Worm (Caenorhabditis elegans) whole organism, young adult: ENCODE results near the gene T03E6.9.
A peak's percentile ranks its signal among the peaks of the same experiment; 100 is the strongest.

Experiments
- F49E8.2 ChIP-seq: sonication (generic microtip); optimal IDR thresholded peaks from 3 replicates; lab custom pipeline; 2017; ENCODE audit warnings: missing genetic modification characterization, mild to moderate bottlenecking, missing compliant biosample characterization, antibody characterized with exemption, moderate library complexity; ENCODE audit not compliant: insufficient read depth
- F57A8.1 ChIP-seq: fragments of 200-800 bp; sonication (Bioruptor generic); optimal IDR thresholded peaks from 2 replicates; lab custom pipeline; 2018; ENCODE audit warnings: mild to moderate bottlenecking, missing genetic modification characterization, moderate library complexity, missing compliant biosample characterization
- K11D2.4 ChIP-seq: fragments of 200-800 bp; sonication (Bioruptor generic); IDR thresholded peaks from 2 replicates; pipeline ENCODE4 v1.3.6; 2022; ENCODE audit warnings: missing genetic modification reagents, missing genetic modification characterization, missing compliant biosample characterization
- T07F8.4 ChIP-seq: sonication (generic microtip); optimal IDR thresholded peaks from 2 replicates; lab custom pipeline; 2016; ENCODE audit warnings: mild to moderate bottlenecking, missing genetic modification characterization, moderate library complexity, missing compliant biosample characterization
- athp-1 ChIP-seq: sonication (generic microtip); optimal IDR thresholded peaks from 2 replicates; lab custom pipeline; 2017; ENCODE audit warnings: mild to moderate bottlenecking, missing genetic modification characterization, missing compliant biosample characterization
- bed-2 ChIP-seq: fragments of 200-800 bp; sonication (Bioruptor generic); IDR thresholded peaks from 2 replicates; pipeline ENCODE4 v1.3.6; 2022; ENCODE audit warnings: missing genetic modification reagents, missing genetic modification characterization, missing compliant biosample characterization
- cebp-1 ChIP-seq, 2 experiments: fragments of 200-800 bp in 1 of 2; sonication (Bioruptor generic) in 1 of 2; sonication (generic microtip) in 1 of 2; IDR thresholded peaks in 1 of 2; optimal IDR thresholded peaks in 1 of 2; 2 replicates each; pipeline versions ENCODE4 v1.3.6 to Lab custom; 2017 to 2022; ENCODE audit warnings: missing compliant biosample characterization in 2 of 2, missing genetic modification characterization in 2 of 2, mild to moderate bottlenecking in 1 of 2, missing genetic modification reagents in 1 of 2, moderate library complexity in 1 of 2
- ceh-91 ChIP-seq: fragments of 200-800 bp; sonication (Bioruptor generic); IDR thresholded peaks from 2 replicates; pipeline ENCODE4 v1.3.6; 2022; ENCODE audit warnings: missing genetic modification reagents, missing genetic modification characterization, missing compliant biosample characterization
- chd-7 ChIP-seq: sonication (generic microtip); optimal IDR thresholded peaks from 2 replicates; lab custom pipeline; 2016; ENCODE audit warnings: mild to moderate bottlenecking, missing genetic modification characterization, moderate library complexity, missing compliant biosample characterization
- dox-1 ChIP-seq: fragments of 200-800 bp; sonication (Bioruptor generic); IDR thresholded peaks from 2 replicates; pipeline ENCODE4 v1.3.6; 2022; ENCODE audit warnings: missing genetic modification reagents, missing genetic modification characterization, missing compliant biosample characterization
- egrh-3 ChIP-seq: fragments of 200-800 bp; sonication (Bioruptor generic); IDR thresholded peaks from 2 replicates; pipeline ENCODE4 v1.3.6; 2022; ENCODE audit warnings: missing genetic modification reagents, missing genetic modification characterization, missing compliant biosample characterization
- lag-1 ChIP-seq: fragments of 200-800 bp; sonication (Bioruptor generic); IDR thresholded peaks from 2 replicates; pipeline ENCODE4 v1.3.6; 2022; ENCODE audit warnings: missing genetic modification reagents, missing genetic modification characterization, missing compliant biosample characterization
- let-526 ChIP-seq: fragments of 200-800 bp; sonication (Bioruptor generic); IDR thresholded peaks from 2 replicates; pipeline ENCODE4 v1.3.6; 2022; ENCODE audit warnings: missing genetic modification reagents, missing genetic modification characterization, missing compliant biosample characterization
- let-607 ChIP-seq, 2 experiments: fragments of 200-800 bp in 1 of 2; sonication (Bioruptor generic) in 1 of 2; sonication (generic microtip) in 1 of 2; optimal IDR thresholded peaks; 2 replicates each; lab custom pipeline; 2016 to 2018; ENCODE audit warnings: mild to moderate bottlenecking in 2 of 2, missing compliant biosample characterization in 2 of 2, missing genetic modification characterization in 2 of 2, moderate library complexity in 2 of 2, missing genotype in 1 of 2
- lin-26 ChIP-seq: fragments of 200-800 bp; sonication (Bioruptor generic); IDR thresholded peaks from 2 replicates; pipeline ENCODE4 v1.3.6; 2022; ENCODE audit warnings: missing genetic modification reagents, missing genetic modification characterization, missing compliant biosample characterization
- madf-3 ChIP-seq: fragments of 200-800 bp; sonication (Bioruptor generic); IDR thresholded peaks from 2 replicates; pipeline ENCODE4 v1.3.6; 2022; ENCODE audit warnings: missing genetic modification reagents, missing genetic modification characterization, missing compliant biosample characterization
- madf-8 ChIP-seq: fragments of 200-800 bp; sonication (Bioruptor generic); conservative IDR thresholded peaks from 2 replicates; pipeline ENCODE4 v1.3.6; 2022; ENCODE audit warnings: missing genetic modification reagents, missing genetic modification characterization, missing compliant biosample characterization
- nhr-120 ChIP-seq: fragments of 200-800 bp; sonication (Bioruptor generic); IDR thresholded peaks from 2 replicates; pipeline ENCODE4 v1.3.6; 2022; ENCODE audit warnings: missing genetic modification characterization, missing compliant biosample characterization
- nhr-27 ChIP-seq: fragments of 200-800 bp; sonication (Bioruptor generic); optimal IDR thresholded peaks from 2 replicates; lab custom pipeline; 2018; ENCODE audit warnings: mild to moderate bottlenecking, missing genetic modification characterization, moderate library complexity, missing compliant biosample characterization
- nhr-80 ChIP-seq: sonication (generic microtip); optimal IDR thresholded peaks from 2 replicates; lab custom pipeline; 2016; ENCODE audit warnings: missing genetic modification characterization, missing compliant biosample characterization
- pbrm-1 ChIP-seq: fragments of 200-800 bp; sonication (Bioruptor generic); IDR thresholded peaks from 2 replicates; pipeline ENCODE4 v1.3.6; 2022; ENCODE audit warnings: missing genetic modification reagents, missing genetic modification characterization, missing compliant biosample characterization
- rcor-1 ChIP-seq: fragments of 200-800 bp; sonication (Bioruptor generic); IDR thresholded peaks from 2 replicates; pipeline ENCODE4 v1.3.6; 2022; ENCODE audit warnings: missing genetic modification reagents, missing genetic modification characterization, missing compliant biosample characterization
- sea-2 ChIP-seq: fragments of 200-800 bp; sonication (Bioruptor generic); IDR thresholded peaks from 2 replicates; pipeline ENCODE4 v1.3.6; 2022; ENCODE audit warnings: missing genetic modification characterization, missing compliant biosample characterization
- snpc-4 ChIP-seq, 5 experiments: fragments of 150-350 bp in 1 of 5; sonication (generic microtip) in 4 of 5; optimal IDR thresholded peaks; 2 replicates each; lab custom pipeline; 2014 to 2018; ENCODE audit warnings: missing genetic modification characterization in 5 of 5, missing biosample characterization in 3 of 5, antibody characterized with exemption in 2 of 5, mild to moderate bottlenecking in 2 of 5, missing compliant biosample characterization in 2 of 5, missing genotype in 2 of 5, moderate library complexity in 2 of 5, missing genetic modification reagents in 1 of 5
- somi-1 ChIP-seq: fragments of 200-800 bp; sonication (Bioruptor generic); optimal IDR thresholded peaks from 2 replicates; lab custom pipeline; 2018; ENCODE audit warnings: mild to moderate bottlenecking, missing genetic modification characterization, missing compliant biosample characterization
- zim-3 ChIP-seq: sonication (generic microtip); optimal IDR thresholded peaks from 2 replicates; lab custom pipeline; 2017; ENCODE audit warnings: mild to moderate bottlenecking, missing genetic modification characterization, moderate library complexity, missing compliant biosample characterization
- ztf-22 ChIP-seq: fragments of 200-800 bp; sonication (Bioruptor generic); optimal IDR thresholded peaks from 2 replicates; lab custom pipeline; 2018; ENCODE audit warnings: mild to moderate bottlenecking, missing genetic modification characterization, moderate library complexity, missing compliant biosample characterization
- ztf-26 ChIP-seq: sonication (generic microtip); optimal IDR thresholded peaks from 2 replicates; lab custom pipeline; 2017; ENCODE audit warnings: missing genetic modification characterization, missing compliant biosample characterization
- ztf-28 ChIP-seq: fragments of 200-800 bp; sonication (Bioruptor generic); IDR thresholded peaks from 2 replicates; pipeline ENCODE4 v1.3.6; 2022; ENCODE audit warnings: missing genetic modification reagents, missing genetic modification characterization, missing compliant biosample characterization
- ztf-3 ChIP-seq: fragments of 200-800 bp; sonication (Bioruptor generic); optimal IDR thresholded peaks from 2 replicates; lab custom pipeline; 2018; ENCODE audit warnings: mild to moderate bottlenecking, missing genetic modification characterization, missing compliant biosample characterization

T03E6.9 gene

DNA sequence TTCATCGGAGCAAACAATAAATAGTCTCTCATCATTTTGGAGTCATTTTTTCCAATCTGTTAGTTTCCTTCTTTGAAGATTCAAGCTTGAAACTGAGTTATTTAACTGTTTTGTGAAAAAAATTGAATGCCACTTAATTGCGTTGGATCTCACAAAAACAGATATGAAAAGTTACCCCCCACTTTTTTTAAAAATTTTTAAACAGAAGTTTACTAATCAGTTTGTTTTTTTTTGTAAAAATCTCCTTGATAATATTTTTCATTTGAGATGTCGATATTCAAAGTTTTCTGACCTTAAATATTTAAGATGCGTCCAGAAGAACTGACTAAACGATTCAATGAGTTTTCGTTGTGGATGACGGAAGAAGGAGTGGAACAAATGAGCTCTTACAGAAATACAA is 5.8 kb upstream of the T03E6.9 start, which contains the start of gene Y32B12C.1 (continued):
- TF ChIP-seq K11D2.4 (no peak), ceh-91 (GFP tag; lab: Robert Waterston, UW) (no peak), lin-26 (GFP tag; lab: Robert Waterston, UW) (no peak), pbrm-1 (no peak), F57A8.1 (no peak), madf-8 (GFP tag; lab: Robert Waterston, UW) (no peak)
- TF ChIP-seq, all 124 proteins: peak for 0

DNA sequence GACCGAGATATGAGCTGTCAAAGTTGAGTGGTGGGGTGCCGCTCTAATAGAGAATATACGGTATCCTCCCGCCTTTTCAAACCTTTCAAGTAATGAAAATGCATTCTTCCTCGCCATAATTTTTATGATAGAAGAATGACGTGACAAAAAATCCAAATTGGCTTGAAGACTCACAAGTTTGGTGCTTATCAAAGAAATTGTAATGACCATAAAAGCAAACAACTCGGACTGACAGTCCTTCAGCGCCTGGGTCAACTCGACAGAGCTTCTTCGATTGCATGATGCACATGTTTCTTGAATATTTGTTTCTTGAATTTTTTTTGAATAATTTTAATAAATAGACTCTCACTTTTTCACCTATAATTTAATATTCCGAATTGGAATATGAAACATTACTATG is 4.9 kb upstream of the T03E6.9 start:
- TF ChIP-seq bed-2: no peak
- 0 out of 2 replicates have a peak, but pooled peaks have one; percentile 33 for TF ChIP-seq dox-1 (GFP tag; lab: Robert Waterston, UW)
- TF ChIP-seq nhr-80 (tag; lab: Kevin White, UChicago): peak; percentile 77
- TF ChIP-seq chd-7 (tag; lab: Kevin White, UChicago): no peak
- TF ChIP-seq sea-2 (GFP tag; lab: Robert Waterston, UW): no peak
- TF ChIP-seq T07F8.4 (tag; lab: Kevin White, UChicago): no peak
- no peak for TF ChIP-seq ztf-26 (tag; lab: Kevin White, UChicago)
- TF ChIP-seq egrh-3: no peak

DNA sequence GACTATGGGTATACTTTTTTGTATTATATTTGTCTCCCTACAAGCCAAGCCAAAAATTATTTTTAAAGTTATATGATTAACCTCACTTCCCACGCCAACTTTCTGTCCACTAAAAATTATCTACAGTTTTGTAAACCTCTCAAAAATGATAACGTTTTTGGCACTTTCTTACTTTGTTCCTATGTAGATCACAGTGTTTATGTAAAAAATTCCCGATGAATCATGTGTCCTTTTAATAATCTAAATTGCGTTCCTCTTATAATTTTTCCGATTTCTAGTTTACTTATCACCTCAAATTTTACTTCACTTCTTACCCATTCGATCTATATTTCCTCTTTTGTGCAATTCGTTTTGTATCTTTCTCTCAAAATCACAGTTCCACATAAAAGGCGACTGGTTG is 3.8 kb upstream of the T03E6.9 start:
- TF ChIP-seq nhr-80 (tag; lab: Kevin White, UChicago) (peak; percentile 23), ztf-22 (GFP tag; lab: Kevin White, UChicago) (no peak), snpc-4 (GFP tag; optimal IDR thresholded peaks at IDR 0.05; lab: Kevin White, UChicago) (no peak), snpc-4 (tag; optimal IDR thresholded peaks at IDR 0.05; lab: Kevin White, UChicago) (no peak)

DNA sequence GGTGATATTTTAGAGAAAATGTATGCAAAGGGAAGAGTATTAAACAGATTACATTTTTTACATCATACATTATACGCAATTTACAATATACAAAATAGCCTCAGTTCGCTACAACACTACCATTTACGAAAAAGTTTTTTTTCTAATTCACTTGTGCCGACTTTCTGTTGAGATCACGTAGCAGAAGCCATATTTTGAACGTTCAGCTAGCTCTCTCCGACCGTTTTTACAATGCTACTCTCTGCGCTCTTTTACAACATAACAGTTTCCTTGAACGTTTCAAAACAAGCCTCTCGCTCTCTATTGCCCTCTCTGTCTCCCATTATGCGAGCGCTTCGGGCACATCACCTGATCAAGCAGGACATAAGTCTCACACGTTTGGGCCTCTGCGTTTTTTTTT is 2.6 kb upstream of the T03E6.9 start, which contains the start of gene T03E6.8:
TSS of gene T03E6.8 (minus strand) at position 101 of the 400 bp plus-strand sequence.
- TF ChIP-seq zim-3 (tag; lab: Kevin White, UChicago) (no peak), lag-1 (GFP tag; lab: Robert Waterston, UW) (no peak), nhr-27 (tag; lab: Kevin White, UChicago) (no peak), cebp-1 (GFP tag; IDR thresholded peaks at IDR 0.05; lab: Robert Waterston, UW) (no peak), cebp-1 (tag; optimal IDR thresholded peaks at IDR 0.05; lab: Kevin White, UChicago) (no peak), nhr-120 (GFP tag; lab: Robert Waterston, UW) (no peak), madf-3 (GFP tag; lab: Robert Waterston, UW) (no peak), F49E8.2 (no peak), let-526 (no peak), somi-1 (GFP tag; lab: Kevin White, UChicago) (no peak), athp-1 (tag; lab: Kevin White, UChicago) (no peak), rcor-1 (no peak), ztf-3 (no peak), ztf-28 (no peak)

DNA sequence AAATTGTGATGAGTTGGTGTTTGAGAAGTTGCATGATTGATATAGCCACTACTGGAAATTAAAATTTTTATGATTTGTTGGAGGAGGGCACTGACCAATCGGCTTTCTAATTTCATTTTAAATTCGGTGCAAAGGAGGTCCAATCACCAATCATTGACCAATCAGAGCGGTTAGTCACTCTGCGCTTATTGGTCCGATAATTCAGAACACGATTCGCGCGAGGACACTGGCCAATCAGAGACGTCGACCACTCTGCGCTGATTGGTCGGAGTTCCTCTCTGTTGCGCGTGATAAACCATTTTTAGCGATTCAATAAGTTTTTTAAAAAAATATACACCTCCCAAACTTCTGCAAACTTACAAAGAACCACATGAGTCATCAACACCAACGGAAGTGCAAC is 688 bp downstream of the T03E6.9 start:
- 0 out of 2 replicates have a peak, but pooled peaks have one; percentile 14 for TF ChIP-seq cebp-1 (GFP tag; IDR thresholded peaks at IDR 0.05; lab: Robert Waterston, UW)
- no peak for TF ChIP-seq cebp-1 (tag; optimal IDR thresholded peaks at IDR 0.05; lab: Kevin White, UChicago)
- no peak for TF ChIP-seq let-607 (tag; optimal IDR thresholded peaks at IDR 0.05; lab: Kevin White, UChicago)
